Fruit fly (Drosophila melanogaster): Measurements from ENCODE around the gene CG1812.
A peak's percentile ranks its signal among the peaks of the same experiment; 100 is the strongest.

The CG1812 gene

dm6 chrX:20511382-20511853 lies at the start of gene CG1812 (continued):
- TF ChIP-seq lbe (GFP tag; optimal IDR thresholded peaks at IDR 0.05) (no peak), amos (GFP tag; IDR thresholded peaks at IDR 0.05; ENCODE audit: partially characterized antibody) (0 out of 2 replicates have a peak, but pooled peaks have one; percentile 7), CG12769 (tag; optimal IDR thresholded peaks at IDR 0.05) (peak; percentile 58), zf30C (GFP tag; optimal IDR thresholded peaks at IDR 0.05) (no peak), CG42726 (GFP tag; IDR thresholded peaks at IDR 0.05; ENCODE audit: partially characterized antibody) (no peak), Blimp-1 (GFP tag; optimal IDR thresholded peaks at IDR 0.05) (peak; percentile 19), NC2β (GFP tag; optimal IDR thresholded peaks at IDR 0.05) (no peak), Lpt (GFP tag; optimal IDR thresholded peaks at IDR 0.05) (no peak), chn (GFP tag; optimal IDR thresholded peaks at IDR 0.05) (peak; percentile 27), CG30020 (tag; optimal IDR thresholded peaks at IDR 0.05) (no peak), Atf-2 (GFP tag; optimal IDR thresholded peaks at IDR 0.05) (no peak), Spps (tag; optimal IDR thresholded peaks at IDR 0.05) (no peak), dati (GFP tag; IDR thresholded peaks at IDR 0.05) (no peak), CG9797 (GFP tag; optimal IDR thresholded peaks at IDR 0.05) (no peak), fru (optimal IDR thresholded peaks at IDR 0.05) (no peak), CG9437 (GFP tag; optimal IDR thresholded peaks at IDR 0.05) (no peak), CG17385 (GFP tag; optimal IDR thresholded peaks at IDR 0.05) (peak; percentile 46), CG3281 (GFP tag; optimal IDR thresholded peaks at IDR 0.05) (peak; percentile 52), sna (GFP tag; IDR thresholded peaks at IDR 0.05; ENCODE audit: partially characterized antibody) (no peak), gem (tag; optimal IDR thresholded peaks at IDR 0.05) (peak; percentile 51), Dad (GFP tag; optimal IDR thresholded peaks at IDR 0.05) (no peak), Optix (GFP tag; IDR thresholded peaks at IDR 0.05) (peak; percentile 15; the same call in 1 of the 3 replicates), corto (GFP tag; optimal IDR thresholded peaks at IDR 0.05) (no peak), ara (GFP tag; IDR thresholded peaks at IDR 0.05) (peak; percentile 68), CG8290 (GFP tag; optimal IDR thresholded peaks at IDR 0.05) (no peak), CG8290 (tag; optimal IDR thresholded peaks at IDR 0.05) (peak in 1 of 2 experiments; percentile 66), Pdp1 (GFP tag; optimal IDR thresholded peaks at IDR 0.05) (peak in 1 of 2 experiments; percentile 20), vvl (GFP tag; IDR thresholded peaks at IDR 0.05) (peak; percentile 68), Hand (GFP tag; optimal IDR thresholded peaks at IDR 0.05) (peak; percentile 23), Med (GFP tag) (peak; percentile 91), Dp (GFP tag; optimal IDR thresholded peaks at IDR 0.05) (peak; percentile 36), CG17328 (GFP tag; IDR thresholded peaks at IDR 0.05) (peak; percentile 66; the same call in 1 of the 2 replicates), nerfin-2 (GFP tag; IDR thresholded peaks at IDR 0.05; ENCODE audit: partially characterized antibody) (no peak), HLH54F (GFP tag; optimal IDR thresholded peaks at IDR 0.05) (no peak), az2 (GFP tag; optimal IDR thresholded peaks at IDR 0.05) (peak; percentile 9), bigmax (GFP tag; optimal IDR thresholded peaks at IDR 0.05) (no peak), Dref (GFP tag; IDR thresholded peaks at IDR 0.05) (peak; percentile 40), CG10366 (GFP tag; IDR thresholded peaks at IDR 0.05) (peak; percentile 47), wor (GFP tag; IDR thresholded peaks at IDR 0.05) (no peak), MESR4 (GFP tag; optimal IDR thresholded peaks at IDR 0.05) (peak; percentile 71), CG4404 (GFP tag; IDR thresholded peaks at IDR 0.05) (no peak), CG7745 (tag; optimal IDR thresholded peaks at IDR 0.05) (no peak), sisA (GFP tag; IDR thresholded peaks at IDR 0.05) (peak; percentile 49), Dll (GFP tag; IDR thresholded peaks at IDR 0.05; ENCODE audit: partially characterized antibody) (no peak), Oli (tag; optimal IDR thresholded peaks at IDR 0.05) (no peak), CG6683 (GFP tag; optimal IDR thresholded peaks at IDR 0.05) (no peak), hbn (GFP tag; IDR thresholded peaks at IDR 0.05; ENCODE audit: partially characterized antibody) (no peak), unpg (GFP tag; optimal IDR thresholded peaks at IDR 0.05) (peak; percentile 53), Six4 (GFP tag; optimal IDR thresholded peaks at IDR 0.05) (no peak), gt (GFP tag; IDR thresholded peaks at IDR 0.05) (no peak), CG7271 (tag; optimal IDR thresholded peaks at IDR 0.05) (no peak)
